Worm (Caenorhabditis elegans) whole organism, midembryonic: ENCODE results near the gene lido-9.

Experiments
- cog-1 ChIP-seq: sonication (generic microtip); optimal IDR thresholded peaks from 2 replicates; lab custom pipeline; 2016; ENCODE audit warnings: missing genetic modification characterization, missing compliant biosample characterization
- klf-2 ChIP-seq: fragments of 200-800 bp; sonication (Bioruptor generic); conservative IDR thresholded peaks from 2 replicates; pipeline ENCODE4 v1.3.6; 2022; ENCODE audit warnings: missing genetic modification reagents, missing genetic modification characterization, missing compliant biosample characterization
- med-1 ChIP-seq: sonication (generic microtip); optimal IDR thresholded peaks from 2 replicates; lab custom pipeline; 2017; ENCODE audit warnings: missing genetic modification characterization, mild to moderate bottlenecking, missing compliant biosample characterization, antibody characterized with exemption, missing genetic modification reagents; ENCODE audit not compliant: insufficient read depth
- tab-1 ChIP-seq: fragments of 200-800 bp; sonication (Bioruptor generic); IDR thresholded peaks from 2 replicates; pipeline ENCODE4 v1.3.6; 2022; ENCODE audit warnings: missing genetic modification characterization, missing compliant biosample characterization
- ztf-29 ChIP-seq: fragments of 200-800 bp; sonication (Bioruptor generic); IDR thresholded peaks from 2 replicates; pipeline ENCODE4 v1.3.6; 2022; ENCODE audit warnings: missing genetic modification reagents, missing genetic modification characterization, missing compliant biosample characterization

ce11 chrII:3043358-3043757, 42.8 kb downstream of the lido-9 start, which contains the start of gene B0454.8:
- TF ChIP-seq ztf-29 (no peak), tab-1 (GFP tag; lab: Robert Waterston, UW) (no peak), klf-2 (no peak), med-1 (GFP tag; lab: Kevin White, UChicago) (no peak), cog-1 (tag; lab: Kevin White, UChicago) (no peak)
